Fruit fly (Drosophila melanogaster): ENCODE results near the gene CG9593.

DNA sequence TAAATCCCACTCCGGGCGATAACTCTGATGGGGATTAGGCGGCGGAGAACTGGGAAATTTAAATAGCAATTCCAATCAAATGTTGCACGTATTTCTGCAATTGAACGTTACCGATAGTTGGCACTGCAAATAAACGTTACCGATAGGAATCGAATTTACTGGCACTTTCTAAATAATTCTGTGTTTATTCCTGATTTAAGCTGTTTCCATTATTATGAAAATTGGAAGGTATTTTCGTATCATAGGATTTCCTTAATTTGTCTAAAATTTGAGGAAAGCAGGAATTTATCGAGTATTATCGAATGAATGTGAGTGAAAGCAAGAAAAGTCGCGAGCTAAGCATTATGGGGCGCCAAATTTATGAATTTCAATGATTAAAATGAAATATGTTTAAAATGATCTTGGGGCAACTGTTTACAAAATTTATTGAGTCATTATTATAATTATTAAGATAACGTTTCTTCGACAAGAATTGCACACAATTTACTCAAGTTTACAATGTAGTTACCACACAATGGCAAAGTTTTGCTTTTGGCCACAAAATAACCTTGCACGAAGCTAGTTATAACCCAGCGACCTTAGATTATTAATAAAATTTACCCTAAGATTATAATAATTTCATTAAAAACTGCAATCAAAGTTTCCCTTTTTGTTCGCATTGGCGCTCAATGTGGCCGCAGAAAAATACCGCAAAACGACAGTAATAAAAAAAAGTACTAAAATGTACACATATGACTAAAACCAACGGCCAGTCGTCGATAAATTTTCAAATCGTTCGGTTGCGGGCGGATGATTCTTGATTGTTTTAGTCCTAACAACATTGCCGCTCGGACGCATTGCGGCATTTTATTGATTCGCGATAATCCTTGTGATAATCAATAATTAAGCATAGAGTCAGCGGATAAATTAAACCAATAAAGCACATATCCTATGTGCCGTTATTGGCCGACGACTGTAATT, 1.7 kb downstream of the CG9593 start, which contains the start of gene alpha-Man-IIb:
- TF ChIP-seq hbn (GFP tag; IDR thresholded peaks at IDR 0.05; ENCODE audit: partially characterized antibody) (peak; percentile 84), ci (GFP tag; IDR thresholded peaks at IDR 0.05) (no peak; the same call in 1 of the 3 replicates), CG7987 (GFP tag; optimal IDR thresholded peaks at IDR 0.05) (peak; percentile 34), dati (GFP tag; IDR thresholded peaks at IDR 0.05) (no peak), CG6689 (GFP tag; IDR thresholded peaks at IDR 0.05) (no peak), gcm2 (GFP tag; optimal IDR thresholded peaks at IDR 0.05) (no peak), h (optimal IDR thresholded peaks at IDR 0.05) (no peak), CG1647 (GFP tag; optimal IDR thresholded peaks at IDR 0.05) (no peak), Hand (GFP tag; optimal IDR thresholded peaks at IDR 0.05) (no peak), CG11247 (GFP tag; IDR thresholded peaks at IDR 0.05) (0 out of 2 replicates have a peak, but pooled peaks have one; percentile 14), ewg (GFP tag; optimal IDR thresholded peaks at IDR 0.05) (no peak), Dll (GFP tag; IDR thresholded peaks at IDR 0.05; ENCODE audit: partially characterized antibody) (peak; percentile 92), CG12104 (GFP tag; optimal IDR thresholded peaks at IDR 0.05) (no peak), Jarid2 (GFP tag; optimal IDR thresholded peaks at IDR 0.05) (peak; percentile 95)
